Worm (Caenorhabditis elegans) whole organism, L2 larva: Measurements from ENCODE around the gene T24E12.13.

Experiments
- alr-1 ChIP-seq: fragments of 150-350 bp; optimal IDR thresholded peaks from 2 replicates; lab custom pipeline; 2014; ENCODE audit warnings: missing biosample characterization, missing genetic modification characterization
- elt-3 ChIP-seq: sonication (generic microtip); optimal IDR thresholded peaks from 2 replicates; lab custom pipeline; 2017; ENCODE audit warnings: missing biosample characterization, missing genetic modification characterization
- lsy-2 ChIP-seq, 2 experiments: fragments of 150-350 bp in 1 of 2; sonication (generic microtip) in 1 of 2; optimal IDR thresholded peaks; 2 replicates each; lab custom pipeline; 2014 to 2017; ENCODE audit warnings: missing biosample characterization in 2 of 2, missing genetic modification characterization in 2 of 2
- nhr-77 ChIP-seq: fragments of 150-350 bp; optimal IDR thresholded peaks from 2 replicates; lab custom pipeline; 2014; ENCODE audit warnings: missing biosample characterization, missing genetic modification characterization

- TF ChIP-seq nhr-77 (tag; lab: Kevin White, UChicago) (no peak), alr-1 (no peak), elt-3 (tag; lab: Kevin White, UChicago) (no peak), lsy-2 (tag; optimal IDR thresholded peaks at IDR 0.05; lab: Kevin White, UChicago) (no peak)
Measured at ce11 chrII:3821248-3821647, 34.0 kb downstream of the T24E12.13 start, which contains the start of gene F54D10.7.
